Worm (Caenorhabditis elegans): ENCODE measurements around the gene swan-1.

swan-1 gene

ce11 chrV:13818824-13819408 lies 11.9 kb upstream of the swan-1 start, which contains the start of gene sel-10 (continued):
- peak; percentile 78 to 87 for TF ChIP-seq lsy-2 (tag; optimal IDR thresholded peaks at IDR 0.05)
- no peak for TF ChIP-seq skn-1 (tag; optimal IDR thresholded peaks at IDR 0.05)
- peak; percentile 29 for TF ChIP-seq lin-11 (tag; optimal IDR thresholded peaks at IDR 0.05)
- no peak for TF ChIP-seq nhr-23 (tag; optimal IDR thresholded peaks at IDR 0.05)
- TF ChIP-seq sem-4 (tag; optimal IDR thresholded peaks at IDR 0.05), result peak; percentile 55
- no peak for TF ChIP-seq ceh-82 (tag; optimal IDR thresholded peaks at IDR 0.05)
- TF ChIP-seq nhr-77 (tag; optimal IDR thresholded peaks at IDR 0.05), result no peak
- TF ChIP-seq elt-3 (tag; optimal IDR thresholded peaks at IDR 0.05), result no peak
- TF ChIP-seq F13H6.1 (tag; optimal IDR thresholded peaks at IDR 0.05), result no peak
- TF ChIP-seq nhr-25 (tag; optimal IDR thresholded peaks at IDR 0.05), result no peak

ce11 chrV:13816877-13817276 lies 9.8 kb upstream of the swan-1 start, which contains the start of gene F55B12.2:
Gene F55B12.2 (minus strand): TSS chrV:13816977.
- TF ChIP-seq mdl-1 (tag; optimal IDR thresholded peaks at IDR 0.05), result no peak
- TF ChIP-seq nhr-237 (tag; optimal IDR thresholded peaks at IDR 0.05), result no peak
- TF ChIP-seq crh-2 (tag; optimal IDR thresholded peaks at IDR 0.05), result no peak
- no peak for TF ChIP-seq Y55F3AM.14 (GFP tag; optimal IDR thresholded peaks at IDR 0.05)
- no peak for TF ChIP-seq fos-1 (tag; optimal IDR thresholded peaks at IDR 0.05)
- TF ChIP-seq dmd-4 (tag; optimal IDR thresholded peaks at IDR 0.05), result no peak
- no peak for TF ChIP-seq ztf-11 (tag; optimal IDR thresholded peaks at IDR 0.05)
- no peak for TF ChIP-seq ceh-82 (tag; optimal IDR thresholded peaks at IDR 0.05)
- no peak for TF ChIP-seq zag-1 (tag; optimal IDR thresholded peaks at IDR 0.05)
- no peak for TF ChIP-seq unc-55 (GFP tag; optimal IDR thresholded peaks at IDR 0.05)
- no peak for TF ChIP-seq alr-1 (tag; optimal IDR thresholded peaks at IDR 0.05)
- TF ChIP-seq skn-1 (tag; optimal IDR thresholded peaks at IDR 0.05), result no peak
- TF ChIP-seq snpc-4 (tag; optimal IDR thresholded peaks at IDR 0.05), result no peak
- no peak for TF ChIP-seq unc-39 (tag; optimal IDR thresholded peaks at IDR 0.05)
- TF ChIP-seq egl-27 (tag; optimal IDR thresholded peaks at IDR 0.05), result no peak
- TF ChIP-seq nhr-6 (tag; optimal IDR thresholded peaks at IDR 0.05), result no peak
- no peak for TF ChIP-seq ztf-4 (tag; optimal IDR thresholded peaks at IDR 0.05)
- TF ChIP-seq nhr-129 (tag; optimal IDR thresholded peaks at IDR 0.05), result no peak

ce11 chrV:13812931-13813330 lies 5.9 kb upstream of the swan-1 start, which contains the start of gene ceh-24:
Gene ceh-24 (plus strand): TSS chrV:13813231.
- TF ChIP-seq egl-27 (tag; optimal IDR thresholded peaks at IDR 0.05), result no peak
- no peak for TF ChIP-seq lin-11 (tag; optimal IDR thresholded peaks at IDR 0.05)
- TF ChIP-seq crh-2 (tag; optimal IDR thresholded peaks at IDR 0.05), result no peak
- TF ChIP-seq R02D3.7 (tag; optimal IDR thresholded peaks at IDR 0.05), result no peak
- TF ChIP-seq aly-2 (tag; optimal IDR thresholded peaks at IDR 0.05), result no peak
- no peak for TF ChIP-seq sma-3 (GFP tag; optimal IDR thresholded peaks at IDR 0.05)
- no peak for TF ChIP-seq elt-3 (tag; optimal IDR thresholded peaks at IDR 0.05)
- no peak for TF ChIP-seq gmeb-1 (tag; optimal IDR thresholded peaks at IDR 0.05)
- TF ChIP-seq nhr-21 (tag; optimal IDR thresholded peaks at IDR 0.05), result no peak
- no peak for TF ChIP-seq Y55F3AM.14 (GFP tag; optimal IDR thresholded peaks at IDR 0.05)

ce11 chrV:13812330-13812729 lies 5.3 kb upstream of the swan-1 start:
- TF ChIP-seq C34F6.9 (tag; optimal IDR thresholded peaks at IDR 0.05) (no peak), fos-1 (tag; optimal IDR thresholded peaks at IDR 0.05) (no peak), Y55F3AM.14 (GFP tag; optimal IDR thresholded peaks at IDR 0.05) (no peak), lin-11 (tag; optimal IDR thresholded peaks at IDR 0.05) (no peak), lin-13 (GFP tag; optimal IDR thresholded peaks at IDR 0.05) (no peak), elt-3 (tag; optimal IDR thresholded peaks at IDR 0.05) (no peak), nhr-21 (tag; optimal IDR thresholded peaks at IDR 0.05) (no peak), unc-62 (GFP tag; optimal IDR thresholded peaks at IDR 0.05) (no peak), mab-5 (tag; optimal IDR thresholded peaks at IDR 0.05) (no peak), nhr-237 (tag; optimal IDR thresholded peaks at IDR 0.05) (no peak), egl-27 (tag; optimal IDR thresholded peaks at IDR 0.05) (no peak), mbf-1 (tag; optimal IDR thresholded peaks at IDR 0.05) (no peak), ama-1 (optimal IDR thresholded peaks at IDR 0.05) (no peak), nhr-129 (tag; optimal IDR thresholded peaks at IDR 0.05) (no peak), sma-9 (GFP tag; optimal IDR thresholded peaks at IDR 0.05) (no peak), sma-9 (tag; optimal IDR thresholded peaks at IDR 0.05) (no peak), nhr-77 (tag; optimal IDR thresholded peaks at IDR 0.05) (no peak), nhr-10 (tag; optimal IDR thresholded peaks at IDR 0.05) (no peak), sem-4 (tag; optimal IDR thresholded peaks at IDR 0.05) (no peak)
